Worm (Caenorhabditis elegans) whole organism, mixed stage, embryonic: ENCODE measurements around the gene mab-10.

ENCODE experiments used
- nhr-12 ChIP-seq: fragments of 150-350 bp; optimal IDR thresholded peaks from 2 replicates; lab custom pipeline; 2014; ENCODE audit warnings: missing biosample characterization, missing genetic modification characterization
- nhr-237 ChIP-seq: fragments of 150-350 bp; optimal IDR thresholded peaks from 2 replicates; lab custom pipeline; 2014; ENCODE audit warnings: missing biosample characterization, missing genetic modification characterization

- no peak for TF ChIP-seq nhr-12 (tag; lab: Kevin White, UChicago)
- TF ChIP-seq nhr-237 (tag; lab: Kevin White, UChicago), result no peak
These were observed 16.6 kb downstream of the mab-10 start for ce11 chrII:10544374-10544908.
